Fruit fly (Drosophila melanogaster) whole organism, embryonic: ENCODE data around the gene CG32440.
A peak's percentile ranks its signal among the peaks of the same experiment; 100 is the strongest.

ENCODE experiments used
- Atf6 ChIP-seq: fragments of 200-800 bp; sonication (Bioruptor generic); IDR thresholded peaks from 2 replicates; pipeline ENCODE4 v1.3.6; 2022; ENCODE audit warnings: missing biosample characterization, missing genetic modification characterization
- Awh ChIP-seq: fragments of 200-800 bp; sonication (Bioruptor generic); IDR thresholded peaks from 2 replicates; pipeline ENCODE4, ENCODE4 v1.3.6; 2022; ENCODE audit warnings: missing biosample characterization, missing genetic modification characterization
- CG10366 ChIP-seq: fragments of 200-800 bp; sonication (Bioruptor generic); IDR thresholded peaks from 2 replicates; pipeline ENCODE4 v1.3.6; 2022; ENCODE audit warnings: missing biosample characterization, missing genetic modification characterization
- CG10462 ChIP-seq: fragments of 200-800 bp; sonication (Bioruptor generic); optimal IDR thresholded peaks from 2 replicates; lab custom pipeline; 2016; ENCODE audit warnings: missing biosample characterization, missing genetic modification characterization
- CG11723 ChIP-seq: fragments of 200-800 bp; sonication (Bioruptor generic); optimal IDR thresholded peaks from 2 replicates; lab custom pipeline; 2017; ENCODE audit warnings: missing biosample characterization, mild to moderate bottlenecking, missing genetic modification characterization
- CG12769 ChIP-seq: fragments of 200-800 bp; sonication (Bioruptor generic); optimal IDR thresholded peaks from 2 replicates; lab custom pipeline; 2019; ENCODE audit warnings: missing biosample characterization, mild to moderate bottlenecking, missing genetic modification characterization, moderate library complexity
- CG13287 ChIP-seq: fragments of 200-800 bp; sonication (Bioruptor generic); IDR thresholded peaks from 2 replicates; pipeline ENCODE4 v1.3.6; 2022; ENCODE audit warnings: missing biosample characterization, missing genetic modification characterization; ENCODE audit not compliant: partially characterized antibody
- CG15269 ChIP-seq: fragments of 200-800 bp; sonication (Bioruptor generic); optimal IDR thresholded peaks from 2 replicates; lab custom pipeline; 2018; ENCODE audit warnings: missing biosample characterization, mild to moderate bottlenecking, missing genetic modification characterization, moderate library complexity
- CG18599 ChIP-seq: fragments of 200-800 bp; sonication (Bioruptor generic); optimal IDR thresholded peaks from 3 replicates; lab custom pipeline; 2017; ENCODE audit warnings: missing biosample characterization, missing genetic modification characterization, mild to moderate bottlenecking, moderate library complexity, missing genetic modification reagents
- CG31441 ChIP-seq: fragments of 200-800 bp; sonication (Bioruptor generic); IDR thresholded peaks from 2 replicates; pipeline ENCODE4 v1.3.6; 2022; ENCODE audit warnings: missing biosample characterization, missing genetic modification characterization
- CG34224 ChIP-seq: fragments of 200-800 bp; sonication (Bioruptor generic); IDR thresholded peaks from 3 replicates; pipeline ENCODE4 v1.3.6; 2022; ENCODE audit warnings: missing biosample characterization, missing genetic modification characterization; ENCODE audit not compliant: partially characterized antibody
- CG34376 ChIP-seq: fragments of 200-800 bp; sonication (Bioruptor generic); optimal IDR thresholded peaks from 2 replicates; lab custom pipeline; 2018; ENCODE audit warnings: missing biosample characterization, mild to moderate bottlenecking, missing genetic modification characterization
- CG4424 ChIP-seq: fragments of 200-800 bp; sonication (Bioruptor generic); optimal IDR thresholded peaks from 3 replicates; lab custom pipeline; 2016; ENCODE audit warnings: missing biosample characterization, missing genetic modification characterization
- CG4617 ChIP-seq: fragments of 200-800 bp; sonication (Bioruptor generic); optimal IDR thresholded peaks from 3 replicates; lab custom pipeline; 2016; ENCODE audit warnings: missing biosample characterization, missing genetic modification characterization, borderline replicate concordance
- CG5180 ChIP-seq: fragments of 200-800 bp; sonication (Bioruptor generic); optimal IDR thresholded peaks from 3 replicates; lab custom pipeline; 2017; ENCODE audit warnings: missing biosample characterization, missing genetic modification characterization, mild to moderate bottlenecking, moderate library complexity, missing genetic modification reagents
- CG6272 ChIP-seq: fragments of 200-800 bp; sonication (Bioruptor generic); IDR thresholded peaks from 2 replicates; pipeline ENCODE4 v1.3.6; 2022; ENCODE audit warnings: missing biosample characterization, missing genetic modification characterization
- CG7271 ChIP-seq: fragments of 200-800 bp; sonication (Bioruptor generic); optimal IDR thresholded peaks from 2 replicates; lab custom pipeline; 2018; ENCODE audit warnings: missing biosample characterization, mild to moderate bottlenecking, missing genetic modification characterization, moderate library complexity
- CG7556 ChIP-seq: fragments of 200-800 bp; sonication (Bioruptor generic); optimal IDR thresholded peaks from 2 replicates; lab custom pipeline; 2017; ENCODE audit warnings: missing biosample characterization, mild to moderate bottlenecking, missing genetic modification characterization
- CG7839 ChIP-seq: fragments of 200-800 bp; sonication (Bioruptor generic); optimal IDR thresholded peaks from 3 replicates; lab custom pipeline; 2018; ENCODE audit warnings: missing biosample characterization, mild to moderate bottlenecking, missing genetic modification characterization, moderate library complexity
- CG7928 ChIP-seq: fragments of 200-800 bp; sonication (Bioruptor generic); optimal IDR thresholded peaks from 2 replicates; lab custom pipeline; 2017; ENCODE audit warnings: missing biosample characterization, mild to moderate bottlenecking, missing genetic modification characterization
- CG8089 ChIP-seq: fragments of 200-800 bp; sonication (Bioruptor generic); optimal IDR thresholded peaks from 3 replicates; lab custom pipeline; 2016; ENCODE audit warnings: missing biosample characterization, missing genetic modification characterization
- CHES-1-like ChIP-seq: fragments of 200-800 bp; sonication (Bioruptor generic); optimal IDR thresholded peaks from 2 replicates; lab custom pipeline; 2016; ENCODE audit warnings: missing biosample characterization, missing genetic modification characterization
- CTCF ChIP-seq: fragments of 200-800 bp; sonication (Bioruptor generic); optimal IDR thresholded peaks from 2 replicates; lab custom pipeline; 2017; ENCODE audit warnings: missing biosample characterization, mild to moderate bottlenecking, missing genetic modification characterization, moderate library complexity
- D19A ChIP-seq: fragments of 200-800 bp; optimal IDR thresholded peaks from 3 replicates; lab custom pipeline; 2019; ENCODE audit warnings: missing biosample characterization, mild to moderate bottlenecking, missing genetic modification characterization, moderate library complexity
- D19B ChIP-seq: fragments of 200-800 bp; sonication (Bioruptor generic); optimal IDR thresholded peaks from 2 replicates; lab custom pipeline; 2017; ENCODE audit warnings: missing biosample characterization, mild to moderate bottlenecking, missing genetic modification characterization
- Gsc ChIP-seq: fragments of 200-800 bp; sonication (Bioruptor generic); IDR thresholded peaks from 2 replicates; pipeline ENCODE4 v1.3.6; 2022; ENCODE audit warnings: missing biosample characterization, missing genetic modification characterization
- H2.0 ChIP-seq: fragments of 200-800 bp; sonication (Bioruptor generic); IDR thresholded peaks from 2 replicates; pipeline ENCODE4 v1.3.6; 2022; ENCODE audit warnings: missing biosample characterization, missing genetic modification characterization
- Hey ChIP-seq: fragments of 200-800 bp; sonication (Bioruptor generic); optimal IDR thresholded peaks from 3 replicates; lab custom pipeline; 2018; ENCODE audit warnings: missing biosample characterization, mild to moderate bottlenecking, missing genetic modification characterization
- Med ChIP-seq: fragments of 200-800 bp; sonication (Bioruptor generic); peaks from one replicate; lab custom pipeline; 2016; ENCODE audit warnings: missing biosample characterization, missing genetic modification characterization, mild to moderate bottlenecking, inconsistent platforms, moderate library complexity
- Mrtf ChIP-seq: fragments of 200-800 bp; sonication (Bioruptor generic); IDR thresholded peaks from 3 replicates; pipeline ENCODE4 v1.3.6; 2022; ENCODE audit warnings: missing biosample characterization, missing genetic modification characterization
- Ptx1 ChIP-seq: fragments of 200-800 bp; sonication (Bioruptor generic); IDR thresholded peaks from 2 replicates; pipeline ENCODE4 v1.3.6; 2022; ENCODE audit warnings: missing biosample characterization, missing genetic modification characterization
- Six4 ChIP-seq: fragments of 200-800 bp; sonication (Bioruptor generic); optimal IDR thresholded peaks from 2 replicates; lab custom pipeline; 2016; ENCODE audit warnings: missing biosample characterization, missing genetic modification characterization
- Ssrp ChIP-seq: fragments of 200-800 bp; sonication (Bioruptor generic); optimal IDR thresholded peaks from 2 replicates; lab custom pipeline; 2018; ENCODE audit warnings: missing biosample characterization, mild to moderate bottlenecking, missing genetic modification characterization, moderate library complexity
- Stat92E ChIP-seq, 3 experiments: fragments of >200 bp in 2 of 3; fragments of 200-800 bp in 1 of 3; sonication (Bioruptor generic) in 1 of 3; optimal IDR thresholded peaks; 2 replicates each; lab custom pipeline; 2017 to 2019; ENCODE audit warnings: missing biosample characterization in 3 of 3, missing genetic modification characterization in 3 of 3, mild to moderate bottlenecking in 1 of 3, moderate library complexity in 1 of 3
- danr ChIP-seq: fragments of 200-800 bp; sonication (Bioruptor generic); IDR thresholded peaks from 2 replicates; pipeline ENCODE4 v1.3.6; 2022; ENCODE audit warnings: missing biosample characterization, missing genetic modification characterization
- dati ChIP-seq: fragments of 200-800 bp; sonication (Bioruptor generic); IDR thresholded peaks from 2 replicates; pipeline ENCODE4 v1.3.6; 2022; ENCODE audit warnings: missing biosample characterization, missing genetic modification characterization
- gsb ChIP-seq: fragments of 200-800 bp; sonication (Bioruptor generic); IDR thresholded peaks from 2 replicates; pipeline ENCODE4 v1.3.6; 2022; ENCODE audit warnings: missing biosample characterization, missing genetic modification characterization
- hb ChIP-seq: fragments of 200-800 bp; sonication (Bioruptor generic); IDR thresholded peaks from 3 replicates; pipeline ENCODE4 v1.3.6; 2022; ENCODE audit warnings: missing biosample characterization, missing genetic modification characterization; ENCODE audit not compliant: partially characterized antibody
- hbn ChIP-seq: fragments of 200-800 bp; sonication (Bioruptor generic); IDR thresholded peaks from 2 replicates; pipeline ENCODE4 v1.3.6; 2022; ENCODE audit warnings: missing biosample characterization, missing genetic modification characterization; ENCODE audit not compliant: partially characterized antibody
- insv ChIP-seq, 2 experiments: fragments of 200-800 bp; sonication (Bioruptor generic); optimal IDR thresholded peaks; 3 replicates each; lab custom pipeline; 2016 to 2018; ENCODE audit warnings: missing biosample characterization in 2 of 2, missing genetic modification characterization in 2 of 2
- kni ChIP-seq: fragments of 200-800 bp; sonication (Bioruptor generic); optimal IDR thresholded peaks from 3 replicates; lab custom pipeline; 2017; ENCODE audit warnings: mild to moderate bottlenecking, missing biosample characterization, missing genetic modification reagents, missing genetic modification characterization
- mam ChIP-seq: fragments of 200-800 bp; sonication (Bioruptor generic); optimal IDR thresholded peaks from 3 replicates; lab custom pipeline; 2016; ENCODE audit warnings: missing biosample characterization, missing genetic modification characterization
- nmo ChIP-seq: fragments of 200-800 bp; sonication (Bioruptor generic); optimal IDR thresholded peaks from 2 replicates; lab custom pipeline; 2018; ENCODE audit warnings: missing biosample characterization, mild to moderate bottlenecking, missing genetic modification characterization, moderate library complexity
- pnt ChIP-seq: fragments of 200-800 bp; sonication (Bioruptor generic); optimal IDR thresholded peaks from 3 replicates; lab custom pipeline; 2016; ENCODE audit warnings: missing biosample characterization, missing genetic modification characterization
- sd ChIP-seq: fragments of 200-800 bp; sonication (Bioruptor generic); optimal IDR thresholded peaks from 3 replicates; lab custom pipeline; 2018; ENCODE audit warnings: missing biosample characterization, mild to moderate bottlenecking, missing genetic modification characterization, moderate library complexity
- so ChIP-seq: fragments of 200-800 bp; sonication (Bioruptor generic); IDR thresholded peaks from 3 replicates; pipeline ENCODE4 v1.3.6; 2022; ENCODE audit warnings: missing biosample characterization, missing genetic modification characterization
- tin ChIP-seq: fragments of 200-800 bp; sonication (Bioruptor generic); optimal IDR thresholded peaks from 3 replicates; lab custom pipeline; 2016; ENCODE audit warnings: missing biosample characterization, missing genetic modification characterization
- twi ChIP-seq: fragments of 200-800 bp; optimal IDR thresholded peaks from 2 replicates; lab custom pipeline; 2019; ENCODE audit warnings: missing biosample characterization, mild to moderate bottlenecking, missing genetic modification characterization, moderate library complexity
- vfl ChIP-seq: fragments of 200-800 bp; sonication (Bioruptor generic); optimal IDR thresholded peaks from 2 replicates; lab custom pipeline; 2016; ENCODE audit warnings: missing biosample characterization, missing genetic modification characterization
- vvl ChIP-seq: fragments of 200-800 bp; sonication (Bioruptor generic); IDR thresholded peaks from 2 replicates; pipeline ENCODE4 v1.3.6; 2022; ENCODE audit warnings: missing biosample characterization, missing genetic modification characterization
- wdn ChIP-seq: fragments of 200-800 bp; sonication (Bioruptor generic); IDR thresholded peaks from 2 replicates; pipeline ENCODE4 v1.3.6; 2022; ENCODE audit warnings: missing biosample characterization, missing genetic modification characterization

The CG32440 gene

dm6 chr3L:21347197-21347831, 12.7 kb upstream of the CG32440 start (continued):
- TF ChIP-seq tin (peak; percentile 46), nmo (GFP tag; lab: Kevin White, UChicago) (peak; percentile 50), vfl (GFP tag; lab: Kevin White, UChicago) (peak; percentile 6), Stat92E (GFP tag; optimal IDR thresholded peaks at IDR 0.05; lab: Kevin White, UChicago) (no peak), gsb (GFP tag; lab: Robert Waterston, UW) (no peak), wdn (no peak), CG11723 (GFP tag; lab: Kevin White, UChicago) (no peak), CG7556 (GFP tag; lab: Kevin White, UChicago) (peak; percentile 65), Hey (no peak), hb (GFP tag; lab: Robert Waterston, UW) (no peak), pnt (GFP tag; lab: Kevin White, UChicago) (peak; percentile 38), D19B (GFP tag; lab: Kevin White, UChicago) (no peak), insv (GFP tag; optimal IDR thresholded peaks at IDR 0.05; lab: Kevin White, UChicago) (no peak), kni (GFP tag; lab: Kevin White, UChicago) (no peak), mam (GFP tag; lab: Kevin White, UChicago) (peak; percentile 39), Med (GFP tag; lab: Kevin White, UChicago) (peak; percentile 89), Six4 (GFP tag; lab: Kevin White, UChicago) (peak; percentile 25), Ssrp (no peak), H2.0 (GFP tag; lab: Robert Waterston, UW) (peak; percentile 53; the same call in 1 of the 2 replicates), vvl (GFP tag; lab: Robert Waterston, UW) (peak; percentile 52; the same call in 1 of the 2 replicates), CG7271 (tag; lab: Kevin White, UChicago) (no peak), danr (GFP tag; lab: Robert Waterston, UW) (no peak), Atf6 (0 out of 2 replicates have a peak, but pooled peaks have one; percentile 8), CG4617 (GFP tag; lab: Kevin White, UChicago) (no peak), CG31441 (GFP tag; lab: Robert Waterston, UW) (peak; percentile 62), CG10366 (GFP tag; lab: Robert Waterston, UW) (peak; percentile 35; the same call in 1 of the 2 replicates), CTCF (GFP tag; lab: Kevin White, UChicago) (no peak), CG10462 (GFP tag; lab: Kevin White, UChicago) (no peak), sd (tag; lab: Kevin White, UChicago) (no peak), CG34224 (GFP tag; lab: Robert Waterston, UW) (no peak), dati (no peak), Gsc (GFP tag; lab: Robert Waterston, UW) (no peak), twi (tag; lab: Kevin White, UChicago) (no peak), CG7928 (no peak), CG8089 (GFP tag; lab: Kevin White, UChicago) (peak; percentile 42)
- TF ChIP-seq, all 482 proteins: peak for 194

- TF ChIP-seq CHES-1-like (GFP tag; lab: Kevin White, UChicago): peak; percentile 25
- TF ChIP-seq Awh (GFP tag; lab: Robert Waterston, UW): peak; percentile 31; the same call in 1 of the 2 replicates
- TF ChIP-seq Ptx1 (GFP tag; lab: Robert Waterston, UW): no peak
- TF ChIP-seq CG6272 (GFP tag; lab: Robert Waterston, UW): no peak
- TF ChIP-seq Mrtf: peak; percentile 19; the same call in 1 of the 3 replicates
- TF ChIP-seq CG15269: peak; percentile 3
- TF ChIP-seq CG5180 (GFP tag; lab: Kevin White, UChicago): peak; percentile 54
- 0 out of 3 replicates have a peak, but pooled peaks have one; percentile 5 for TF ChIP-seq so
- TF ChIP-seq CG4424 (GFP tag; lab: Kevin White, UChicago): peak; percentile 1
- no peak for TF ChIP-seq hbn (GFP tag; lab: Robert Waterston, UW)
- peak; percentile 30; the same call in 1 of the 2 replicates for TF ChIP-seq CG13287 (GFP tag; lab: Robert Waterston, UW)
- TF ChIP-seq CG12769: peak; percentile 41
- peak; percentile 67 for TF ChIP-seq CG18599 (GFP tag; lab: Kevin White, UChicago)
- peak; percentile 68 for TF ChIP-seq CG34376 (GFP tag; lab: Kevin White, UChicago)
- peak; percentile 25 for TF ChIP-seq CG7839
- TF ChIP-seq D19A (tag; lab: Kevin White, UChicago): no peak
Measured at dm6 chr3L:21348983-21349432, 11.0 kb upstream of the CG32440 start, which contains the start of gene ebd2. Gene ebd2 (minus strand): TSS chr3L:21349288.
